Worm (Caenorhabditis elegans) whole organism, L3 larva: ENCODE measurements around the gene Y105C5A.1274.
"Not testable (repeated sequence)": the region's sequence is repeated elsewhere in the genome, so short reads cannot be mapped to it uniquely, and the experiment has no call there.

Source experiments
- R02D3.7 ChIP-seq: fragments of 150-350 bp; optimal IDR thresholded peaks from 2 replicates; lab custom pipeline; 2014; ENCODE audit warnings: missing biosample characterization, missing genetic modification characterization
- ama-1 ChIP-seq: fragments of 150-350 bp; optimal IDR thresholded peaks from 2 replicates; lab custom pipeline; 2018
- ceh-16 ChIP-seq: sonication (generic microtip); optimal IDR thresholded peaks from 2 replicates; lab custom pipeline; 2017; ENCODE audit warnings: missing biosample characterization, missing genetic modification characterization
- ceh-82 ChIP-seq: fragments of 150-350 bp; optimal IDR thresholded peaks from 2 replicates; lab custom pipeline; 2014; ENCODE audit warnings: missing biosample characterization, missing genetic modification characterization
- egl-27 ChIP-seq: sonication (generic microtip); optimal IDR thresholded peaks from 4 replicates; lab custom pipeline; 2017; ENCODE audit warnings: missing biosample characterization, missing genetic modification reagents, missing genetic modification characterization
- egl-5 ChIP-seq: fragments of 150-350 bp; optimal IDR thresholded peaks from 2 replicates; lab custom pipeline; 2017; ENCODE audit warnings: missing biosample characterization, missing genetic modification reagents, missing genetic modification characterization, inconsistent platforms
- elt-1 ChIP-seq: fragments of 150-350 bp; optimal IDR thresholded peaks from 2 replicates; lab custom pipeline; 2014; ENCODE audit warnings: missing biosample characterization, missing genetic modification characterization
- elt-2 ChIP-seq: sonication (generic microtip); optimal IDR thresholded peaks from 2 replicates; lab custom pipeline; 2016; ENCODE audit warnings: missing genetic modification reagents, mild to moderate bottlenecking, missing genetic modification characterization, missing compliant biosample characterization
- eor-1 ChIP-seq, 2 experiments: fragments of 150-350 bp; optimal IDR thresholded peaks; 2 replicates each; lab custom pipeline; 2014 to 2018; ENCODE audit warnings: missing biosample characterization in 2 of 2, missing genetic modification characterization in 2 of 2
- fos-1 ChIP-seq: fragments of 150-350 bp; optimal IDR thresholded peaks from 2 replicates; lab custom pipeline; 2014; ENCODE audit warnings: missing biosample characterization, missing genetic modification characterization
- hmg-11 ChIP-seq: sonication (generic microtip); optimal IDR thresholded peaks from 2 replicates; lab custom pipeline; 2016; ENCODE audit warnings: missing genetic modification characterization, missing compliant biosample characterization
- jun-1 ChIP-seq: fragments of 150-350 bp; optimal IDR thresholded peaks from 2 replicates; lab custom pipeline; 2014; ENCODE audit warnings: missing biosample characterization, missing genetic modification reagents, missing genetic modification characterization
- mml-1 ChIP-seq: fragments of 150-350 bp; sonication (generic microtip); optimal IDR thresholded peaks from 3 replicates; lab custom pipeline; 2014; ENCODE audit warnings: missing biosample characterization, missing genetic modification characterization
- nfya-1 ChIP-seq: sonication (generic microtip); optimal IDR thresholded peaks from 2 replicates; lab custom pipeline; 2017; ENCODE audit warnings: missing genetic modification characterization, mild to moderate bottlenecking, missing compliant biosample characterization, antibody characterized with exemption, moderate library complexity; ENCODE audit not compliant: insufficient read depth
- nhr-11 ChIP-seq: fragments of 150-350 bp; optimal IDR thresholded peaks from 2 replicates; lab custom pipeline; 2014; ENCODE audit warnings: missing biosample characterization, missing genetic modification characterization
- nhr-12 ChIP-seq: fragments of 150-350 bp; optimal IDR thresholded peaks from 2 replicates; lab custom pipeline; 2014; ENCODE audit warnings: missing biosample characterization, missing genetic modification characterization
- nhr-237 ChIP-seq: fragments of 150-350 bp; optimal IDR thresholded peaks from 2 replicates; lab custom pipeline; 2014; ENCODE audit warnings: missing biosample characterization, missing genetic modification characterization
- nhr-25 ChIP-seq: sonication (generic microtip); optimal IDR thresholded peaks from 2 replicates; lab custom pipeline; 2017; ENCODE audit warnings: missing biosample characterization, missing genetic modification characterization
- nhr-43 ChIP-seq: sonication (generic microtip); optimal IDR thresholded peaks from 2 replicates; lab custom pipeline; 2016; ENCODE audit warnings: mild to moderate bottlenecking, missing genetic modification characterization, missing compliant biosample characterization; ENCODE audit not compliant: poor library complexity, severe bottlenecking
- nhr-76 ChIP-seq: fragments of 150-350 bp; sonication (generic microtip); optimal IDR thresholded peaks from 5 replicates; lab custom pipeline; 2014; ENCODE audit warnings: missing biosample characterization, missing genetic modification characterization
- nhr-77 ChIP-seq: fragments of 150-350 bp; optimal IDR thresholded peaks from 2 replicates; lab custom pipeline; 2014; ENCODE audit warnings: missing biosample characterization, missing genetic modification characterization
- pha-4 ChIP-seq: fragments of 150-350 bp; optimal IDR thresholded peaks from 2 replicates; lab custom pipeline; 2014; ENCODE audit warnings: missing biosample characterization, missing genetic modification reagents, missing genetic modification characterization
- pqm-1 ChIP-seq: fragments of 150-350 bp; optimal IDR thresholded peaks from 2 replicates; lab custom pipeline; 2017; ENCODE audit warnings: missing biosample characterization, missing genetic modification characterization, inconsistent platforms
- skn-1 ChIP-seq: fragments of 150-350 bp; optimal IDR thresholded peaks from 2 replicates; lab custom pipeline; 2014; ENCODE audit warnings: missing biosample characterization, missing genetic modification characterization
- snpc-4 ChIP-seq: fragments of 150-350 bp; optimal IDR thresholded peaks from 2 replicates; lab custom pipeline; 2014; ENCODE audit warnings: missing biosample characterization, missing genetic modification characterization
- unc-39 ChIP-seq: sonication (generic microtip); optimal IDR thresholded peaks from 4 replicates; lab custom pipeline; 2017; ENCODE audit warnings: missing biosample characterization, missing genetic modification characterization
- unc-62 ChIP-seq: fragments of 150-350 bp; sonication (generic microtip); optimal IDR thresholded peaks from 4 replicates; lab custom pipeline; 2014; ENCODE audit warnings: missing biosample characterization, missing genetic modification reagents, missing genetic modification characterization
- ztf-11 ChIP-seq: fragments of 150-350 bp; optimal IDR thresholded peaks from 2 replicates; lab custom pipeline; 2014; ENCODE audit warnings: missing biosample characterization, missing genetic modification characterization
- ztf-4 ChIP-seq: fragments of 150-350 bp; optimal IDR thresholded peaks from 2 replicates; lab custom pipeline; 2014; ENCODE audit warnings: missing biosample characterization, missing genetic modification characterization

The Y105C5A.1274 gene

DNA sequence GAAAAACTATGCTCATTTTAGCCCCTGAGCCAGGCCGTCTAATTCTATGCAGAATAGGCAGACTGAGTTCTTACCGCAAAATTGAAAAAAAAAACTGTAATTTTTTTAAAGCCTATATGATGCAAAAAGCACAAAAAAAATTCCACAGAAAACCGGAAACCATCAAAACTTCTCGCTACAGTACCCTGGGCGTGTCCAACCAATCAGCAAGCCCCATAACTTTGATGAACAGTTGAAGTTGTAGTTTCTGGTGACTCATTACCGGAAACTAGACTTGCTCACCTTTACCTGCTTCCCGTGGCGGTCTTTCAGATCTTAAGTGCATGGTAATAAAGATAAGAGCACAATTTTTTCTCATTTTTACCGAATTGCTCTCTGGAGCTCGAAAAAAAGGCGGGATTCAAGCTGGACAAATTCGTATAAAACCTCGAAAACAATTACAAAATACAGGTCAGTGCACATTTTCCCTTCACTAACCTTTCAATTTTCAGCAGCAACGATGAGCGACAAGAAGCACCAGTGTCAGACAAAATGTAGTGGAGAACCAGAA, at the start of gene Y105C5A.1274:
Gene Y105C5A.1274 (plus strand): TSS at position 500 of the 550 bp plus-strand sequence.
- TF ChIP-seq nfya-1 (tag; lab: Kevin White, UChicago), result peak; percentile 30

DNA sequence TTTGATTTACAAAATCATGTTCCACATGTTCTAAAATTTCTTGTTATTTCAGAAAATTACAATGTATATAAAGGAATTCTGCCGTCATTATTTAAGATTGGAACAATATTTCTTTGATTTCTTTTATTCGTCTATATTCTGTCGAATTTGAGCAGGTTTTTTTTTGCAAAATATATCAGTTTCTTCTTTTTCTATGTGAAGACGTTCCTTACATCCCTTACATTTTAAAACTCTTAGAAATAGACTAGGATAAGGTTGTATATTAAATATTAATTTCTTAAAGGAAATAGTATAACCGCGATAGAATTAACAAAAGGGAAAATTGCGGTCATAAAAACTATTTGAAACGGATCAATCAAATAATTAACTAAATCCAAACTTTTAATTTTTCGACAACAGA, 45.7 kb upstream of the Y105C5A.1274 start:
- TF ChIP-seq nhr-25 (tag; lab: Kevin White, UChicago) (no peak), eor-1 (tag; optimal IDR thresholded peaks at IDR 0.05; lab: Kevin White, UChicago) (no peak), unc-39 (tag; lab: Kevin White, UChicago) (no peak), egl-5 (tag; lab: Kevin White, UChicago) (no peak), nhr-12 (tag; lab: Kevin White, UChicago) (no peak), egl-27 (tag; lab: Kevin White, UChicago) (no peak), ama-1 (no peak), pha-4 (tag; lab: Kevin White, UChicago) (no peak), skn-1 (no peak), ceh-16 (tag; lab: Kevin White, UChicago) (no peak), nhr-77 (tag; lab: Kevin White, UChicago) (no peak), nhr-11 (tag; lab: Kevin White, UChicago) (no peak), elt-1 (no peak), fos-1 (tag; lab: Kevin White, UChicago) (no peak), mml-1 (tag; lab: Kevin White, UChicago) (no peak), pqm-1 (tag; lab: Kevin White, UChicago) (no peak), nhr-76 (tag; lab: Kevin White, UChicago) (no peak), elt-2 (tag; lab: Kevin White, UChicago) (no peak)

DNA sequence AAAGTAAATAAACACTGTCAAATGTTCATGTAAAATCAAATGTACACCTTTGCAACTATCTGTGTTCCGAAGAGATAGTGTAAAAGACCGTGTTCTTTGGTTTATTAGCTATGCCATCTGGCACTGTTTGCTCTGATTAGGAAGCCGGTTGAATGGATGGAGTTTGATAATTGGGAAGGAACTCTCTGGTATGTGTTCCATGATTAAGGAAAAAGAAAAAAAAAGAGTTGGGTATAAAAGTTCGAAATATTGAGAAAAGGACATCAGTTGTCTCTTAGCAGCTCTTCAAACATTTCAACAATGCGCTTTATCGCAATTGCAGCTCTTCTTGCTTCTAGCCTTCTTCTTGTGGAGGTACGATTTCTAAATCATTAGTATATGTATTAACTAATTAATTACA, 44.1 kb upstream of the Y105C5A.1274 start, which contains the start of gene abu-5:
Gene abu-5 (plus strand): TSS at position 301 of the 400 bp plus-strand sequence.
- TF ChIP-seq hmg-11; jun-1 (tag; lab: Kevin White, UChicago); ztf-4: not testable (repeated sequence)

DNA sequence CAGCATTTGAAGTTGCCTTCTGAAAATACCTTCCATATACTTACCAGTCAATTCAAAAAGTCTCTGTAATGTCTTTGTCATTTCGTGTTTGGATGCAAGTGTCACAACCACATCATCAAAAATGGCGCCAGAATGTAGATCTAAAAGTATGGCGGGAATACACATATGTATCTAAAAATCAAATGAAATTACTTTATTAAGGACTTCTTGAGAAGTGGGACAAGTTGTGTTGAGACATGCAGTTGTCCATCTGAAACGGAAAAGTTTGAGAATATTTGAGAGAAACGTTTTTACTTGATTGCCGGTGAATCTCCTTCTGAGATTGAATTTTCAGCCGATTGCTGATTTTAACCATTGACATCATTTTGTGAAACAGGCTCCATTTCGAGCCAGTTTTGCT, 42.6 kb upstream of the Y105C5A.1274 start:
- no peak for TF ChIP-seq ceh-82 (tag; lab: Kevin White, UChicago)
- no peak for TF ChIP-seq R02D3.7 (tag; lab: Kevin White, UChicago)
- no peak for TF ChIP-seq nhr-77 (tag; lab: Kevin White, UChicago)

DNA sequence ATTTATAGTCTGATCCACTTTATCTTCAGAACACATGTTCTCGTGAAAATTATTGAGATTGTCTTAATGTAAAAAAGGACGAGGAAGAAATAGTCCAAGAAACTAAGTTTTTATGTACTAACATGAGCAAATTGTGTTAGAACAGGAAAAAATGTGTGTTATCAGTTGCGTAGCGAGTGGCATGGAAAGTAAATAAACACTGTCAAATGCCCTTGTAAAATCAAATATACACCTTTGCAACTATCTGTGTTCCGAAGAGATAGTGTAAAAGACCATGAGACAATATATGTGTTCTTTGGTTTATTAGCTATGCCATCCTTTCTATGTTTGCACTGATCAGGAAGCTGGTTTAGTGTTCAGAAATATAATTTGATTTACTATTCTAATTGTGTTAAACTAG, 41.5 kb upstream of the Y105C5A.1274 start:
- TF ChIP-seq ztf-4 (no peak), elt-2 (tag; lab: Kevin White, UChicago) (peak; percentile 36), pqm-1 (tag; lab: Kevin White, UChicago) (peak; percentile 44), pha-4 (tag; lab: Kevin White, UChicago) (peak; percentile 62)

DNA sequence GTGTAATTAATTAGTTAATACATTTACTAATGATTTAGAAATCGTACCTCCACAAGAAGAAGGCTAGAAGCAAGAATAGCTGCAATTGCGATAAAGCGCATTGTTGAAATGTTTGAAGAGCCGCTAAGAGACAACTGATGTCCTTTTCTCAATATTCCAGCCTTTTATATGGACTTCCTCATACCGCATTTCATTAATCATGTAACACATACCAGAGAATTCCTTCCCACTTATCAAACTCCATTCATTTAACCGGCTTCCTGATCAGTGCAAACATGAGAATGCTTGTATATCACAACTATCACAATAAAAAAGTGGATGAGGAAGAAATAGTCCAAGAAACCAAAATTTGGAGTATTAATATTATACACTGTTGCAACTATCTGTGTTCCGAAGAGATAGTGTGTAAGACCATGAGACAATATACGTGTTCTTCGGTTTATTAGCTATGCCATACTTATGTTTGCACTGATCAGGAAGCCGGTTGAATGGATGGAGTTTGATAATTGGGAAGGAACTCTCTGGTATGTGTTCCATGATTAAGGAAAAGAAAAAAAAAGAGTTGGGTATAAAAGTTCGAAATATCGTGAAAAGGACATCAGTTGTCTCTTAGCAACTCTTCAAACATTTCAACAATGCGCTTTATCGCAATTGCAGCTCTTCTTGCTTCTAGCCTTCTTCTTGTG, 39.5 kb upstream of the Y105C5A.1274 start, which contains the start of the genes pqn-78 and pqn-79:
Gene pqn-78 (minus strand): TSS at position 101 of the 686 bp plus-strand sequence.
Gene pqn-79 (plus strand): TSS at position 636 of the 686 bp plus-strand sequence.
- not testable (repeated sequence) for TF ChIP-seq pqm-1, R02D3.7, egl-27 (tag; lab: Kevin White, UChicago)
- TF ChIP-seq, all 47 proteins: peak for 0; not testable (repeated sequence) for 47

DNA sequence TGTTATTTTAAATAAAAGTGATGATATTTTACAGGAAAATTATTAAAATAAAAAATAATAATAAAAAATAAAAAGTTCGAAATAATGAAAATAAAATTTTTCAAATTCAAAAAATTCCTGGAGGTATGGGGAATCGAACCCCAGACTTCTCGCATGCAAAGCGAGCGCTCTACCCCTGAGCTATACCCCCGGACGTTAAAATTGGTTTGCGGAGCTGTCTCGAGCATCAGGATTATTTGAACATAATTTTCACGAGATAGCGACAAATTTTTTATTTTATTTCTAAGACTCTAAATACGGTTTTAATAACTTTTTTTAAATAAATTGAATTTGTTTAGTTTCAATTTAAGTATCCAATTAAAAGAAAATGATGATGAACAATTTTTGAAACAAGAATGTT, 30.3 kb upstream of the Y105C5A.1274 start:
- TF ChIP-seq snpc-4 (tag; lab: Kevin White, UChicago) (peak; percentile 83), mml-1 (tag; lab: Kevin White, UChicago) (no peak), unc-62 (no peak), ztf-11 (tag; lab: Kevin White, UChicago) (no peak), nhr-237 (no peak), ztf-4 (no peak), nhr-43 (tag; lab: Kevin White, UChicago) (no peak)
